Fruit fly (Drosophila melanogaster): ENCODE measurements around the gene chinmo.
A peak's percentile ranks its signal among the peaks of the same experiment; 100 is the strongest.

Gene chinmo

DNA sequence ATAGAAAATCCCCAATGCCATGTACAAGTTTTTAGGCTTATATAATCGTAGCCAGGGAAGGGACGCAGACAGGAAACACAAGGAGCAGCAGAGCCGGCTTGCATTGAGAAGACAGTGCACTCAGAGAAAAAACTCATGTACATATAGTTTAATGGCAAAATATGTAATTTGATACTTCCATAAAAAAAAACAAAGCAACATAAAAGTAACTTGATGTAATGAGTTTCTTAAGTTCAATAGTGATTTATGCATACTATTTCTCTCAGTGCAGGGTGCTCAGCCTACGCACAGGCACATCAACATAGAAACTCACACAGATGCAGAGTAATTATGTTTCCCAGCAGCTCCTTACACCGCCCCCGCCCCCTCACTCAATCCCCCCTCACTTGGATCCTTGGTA, 30.3 kb upstream of the chinmo start (continued):
- TF ChIP-seq Sry-β (GFP tag; optimal IDR thresholded peaks at IDR 0.05) (no peak), pfk (GFP tag; optimal IDR thresholded peaks at IDR 0.05) (no peak), Oaz (GFP tag; IDR thresholded peaks at IDR 0.05) (peak; percentile 50), CG12391 (tag; optimal IDR thresholded peaks at IDR 0.05) (peak; percentile 68), CG1603 (tag; optimal IDR thresholded peaks at IDR 0.05) (peak; percentile 49), kni (GFP tag; optimal IDR thresholded peaks at IDR 0.05) (no peak), scrt (GFP tag; optimal IDR thresholded peaks at IDR 0.05) (peak; percentile 52), exex (tag; optimal IDR thresholded peaks at IDR 0.05) (no peak), CG13296 (GFP tag; optimal IDR thresholded peaks at IDR 0.05) (peak; percentile 60), D19A (tag; optimal IDR thresholded peaks at IDR 0.05) (peak; percentile 43), Xbp1 (GFP tag; optimal IDR thresholded peaks at IDR 0.05) (peak; percentile 69), Fer1 (GFP tag; optimal IDR thresholded peaks at IDR 0.05) (peak; percentile 81), tgo (GFP tag; IDR thresholded peaks at IDR 0.05) (peak; percentile 72), chif (GFP tag; optimal IDR thresholded peaks at IDR 0.05) (peak in 1 of 2 experiments; percentile 54), tap (tag; optimal IDR thresholded peaks at IDR 0.05) (peak; percentile 29), CG10959 (GFP tag; IDR thresholded peaks at IDR 0.05) (0 out of 2 replicates have a peak, but pooled peaks have one; percentile 19), salm (tag; optimal IDR thresholded peaks at IDR 0.05) (peak; percentile 53), gsb-n (tag; optimal IDR thresholded peaks at IDR 0.05) (peak; percentile 23), zfh2 (GFP tag; optimal IDR thresholded peaks at IDR 0.05) (peak; percentile 27), CG10147 (GFP tag; optimal IDR thresholded peaks at IDR 0.05) (peak; percentile 75), fd3F (GFP tag; optimal IDR thresholded peaks at IDR 0.05) (peak; percentile 46), Sox100B (GFP tag; optimal IDR thresholded peaks at IDR 0.05) (peak; percentile 59), Sry-δ (GFP tag; optimal IDR thresholded peaks at IDR 0.05) (peak; percentile 22), CG8359 (GFP tag; optimal IDR thresholded peaks at IDR 0.05; ENCODE audit: borderline replicate concordance) (no peak), CG14667 (GFP tag; IDR thresholded peaks at IDR 0.05) (peak; percentile 14; the same call in 1 of the 2 replicates), CG15514 (GFP tag; optimal IDR thresholded peaks at IDR 0.05) (peak; percentile 52), hkb (optimal IDR thresholded peaks at IDR 0.05) (no peak), hkb (GFP tag; IDR thresholded peaks at IDR 0.05) (peak; percentile 83), nom (GFP tag; optimal IDR thresholded peaks at IDR 0.05) (no peak), cg (GFP tag; optimal IDR thresholded peaks at IDR 0.05) (no peak), lilli (GFP tag; optimal IDR thresholded peaks at IDR 0.05) (peak; percentile 58), B-H2 (GFP tag; optimal IDR thresholded peaks at IDR 0.05) (peak; percentile 42), tx (GFP tag; optimal IDR thresholded peaks at IDR 0.05) (peak; percentile 37), dmrt11E (tag; optimal IDR thresholded peaks at IDR 0.05) (no peak), ab (GFP tag; optimal IDR thresholded peaks at IDR 0.05) (no peak), trh (GFP tag; optimal IDR thresholded peaks at IDR 0.05) (peak; percentile 21), CG9817 (tag; optimal IDR thresholded peaks at IDR 0.05) (peak; percentile 71), CG2199 (GFP tag; IDR thresholded peaks at IDR 0.05) (no peak), CG9932 (GFP tag; IDR thresholded peaks at IDR 0.05) (peak; percentile 51), CG6689 (GFP tag; IDR thresholded peaks at IDR 0.05) (peak; percentile 71), dmrt99B (tag; optimal IDR thresholded peaks at IDR 0.05) (peak; percentile 80), CG6254 (GFP tag; optimal IDR thresholded peaks at IDR 0.05) (no peak), jing (GFP tag; optimal IDR thresholded peaks at IDR 0.05) (peak; percentile 45), nau (GFP tag; optimal IDR thresholded peaks at IDR 0.05) (peak; percentile 25), sisA (GFP tag; IDR thresholded peaks at IDR 0.05) (peak; percentile 84), CG17328 (GFP tag; IDR thresholded peaks at IDR 0.05) (peak; percentile 61), NC2β (GFP tag; optimal IDR thresholded peaks at IDR 0.05) (peak; percentile 39), prd (optimal IDR thresholded peaks at IDR 0.05) (no peak), prd (GFP tag; IDR thresholded peaks at IDR 0.05) (peak; percentile 65), Jarid2 (GFP tag; optimal IDR thresholded peaks at IDR 0.05) (no peak), hbn (GFP tag; IDR thresholded peaks at IDR 0.05; ENCODE audit: partially characterized antibody) (no peak)
